Worm (Caenorhabditis elegans): ENCODE measurements around the gene spp-5.
"Not testable (repeated sequence)": the region's sequence is repeated elsewhere in the genome, so short reads cannot be mapped to it uniquely, and the experiment has no call there.

DNA sequence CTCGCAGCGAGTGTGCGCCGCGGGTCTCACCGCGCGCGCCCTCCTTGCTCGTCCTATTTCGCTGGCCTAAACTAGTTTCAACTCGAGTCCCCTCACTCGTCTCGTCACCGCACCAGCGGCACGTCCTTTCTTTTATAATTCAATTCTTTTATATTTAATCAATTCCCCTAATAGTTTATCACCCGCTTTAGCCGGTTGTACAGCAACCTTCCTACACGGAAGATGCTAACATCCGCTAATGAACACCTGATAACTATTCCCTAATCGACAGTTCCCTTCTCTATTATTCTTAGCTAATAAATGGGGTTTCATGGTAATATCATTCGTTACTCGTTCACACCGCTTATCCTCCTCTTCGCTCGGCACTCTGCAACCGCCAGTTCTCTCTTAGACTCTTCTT is 45.1 kb upstream of the spp-5 start, which contains the start of gene C56G3.2:
- not testable (repeated sequence) for TF ChIP-seq nhr-12 (tag; optimal IDR thresholded peaks at IDR 0.05); fos-1 (tag; optimal IDR thresholded peaks at IDR 0.05); ztf-11 (tag; optimal IDR thresholded peaks at IDR 0.05); elt-2 (tag; optimal IDR thresholded peaks at IDR 0.05); ztf-4 (tag; optimal IDR thresholded peaks at IDR 0.05); lin-39 (tag; optimal IDR thresholded peaks at IDR 0.05); nfya-1 (tag; optimal IDR thresholded peaks at IDR 0.05; ENCODE audit: insufficient read depth); elt-3 (tag; optimal IDR thresholded peaks at IDR 0.05)
